Fruit fly (Drosophila melanogaster) whole organism, wandering third instar larva: ENCODE measurements around the gene tra.

Source experiments
- Abd-B ChIP-seq: fragments of >200 bp; optimal IDR thresholded peaks from 2 replicates; lab custom pipeline; 2017; ENCODE audit warnings: missing biosample characterization, missing genetic modification characterization
- CG32264 ChIP-seq: fragments of 200-800 bp; sonication (Bioruptor generic); optimal IDR thresholded peaks from 2 replicates; lab custom pipeline; 2016; ENCODE audit warnings: missing biosample characterization, missing genetic modification characterization
- CG9705 ChIP-seq: fragments of 200-800 bp; sonication (Bioruptor generic); optimal IDR thresholded peaks from 2 replicates; lab custom pipeline; 2018; ENCODE audit warnings: missing biosample characterization, mild to moderate bottlenecking, missing genetic modification characterization
- CrebA ChIP-seq: fragments of 200-800 bp; sonication (Bioruptor generic); optimal IDR thresholded peaks from 2 replicates; lab custom pipeline; 2016; ENCODE audit warnings: missing biosample characterization, mild to moderate bottlenecking, missing genetic modification characterization, borderline replicate concordance
- Dfd ChIP-seq: fragments of >200 bp; optimal IDR thresholded peaks from 2 replicates; lab custom pipeline; 2017; ENCODE audit warnings: missing biosample characterization, missing genetic modification characterization
- Dif ChIP-seq: fragments of 200-275, 200-300 bp; sonication (Bioruptor generic); optimal IDR thresholded peaks from 2 replicates; lab custom pipeline; 2018; ENCODE audit warnings: missing biosample characterization, missing genetic modification characterization; ENCODE audit not compliant: partially characterized antibody
- GATAd ChIP-seq: sonication (Bioruptor generic); optimal IDR thresholded peaks from 2 replicates; lab custom pipeline; 2016; ENCODE audit warnings: missing biosample characterization, missing genetic modification characterization
- HLH106 ChIP-seq: fragments of 200-800 bp; optimal IDR thresholded peaks from 3 replicates; lab custom pipeline; 2019; ENCODE audit warnings: missing biosample characterization, mild to moderate bottlenecking, missing genetic modification characterization, moderate library complexity
- Hnf4 ChIP-seq: fragments of 200-800 bp; sonication (Bioruptor generic); optimal IDR thresholded peaks from 2 replicates; lab custom pipeline; 2016; ENCODE audit warnings: missing biosample characterization, mild to moderate bottlenecking, missing genetic modification characterization
- Hr78 ChIP-seq: fragments of >200 bp; optimal IDR thresholded peaks from 2 replicates; lab custom pipeline; 2017; ENCODE audit warnings: missing biosample characterization, missing genetic modification characterization
- Hr83 ChIP-seq: fragments of 200-300 bp; sonication (Bioruptor generic); optimal IDR thresholded peaks from 2 replicates; lab custom pipeline; 2016; ENCODE audit warnings: missing biosample characterization, mild to moderate bottlenecking, missing genetic modification characterization, moderate library complexity; ENCODE audit not compliant: poor library complexity, severe bottlenecking
- Jra ChIP-seq: sonication (Bioruptor generic); optimal IDR thresholded peaks from 2 replicates; lab custom pipeline; 2016; ENCODE audit warnings: missing biosample characterization, missing genetic modification characterization
- Mio ChIP-seq: sonication (Bioruptor generic); optimal IDR thresholded peaks from 2 replicates; lab custom pipeline; 2016; ENCODE audit warnings: missing biosample characterization, missing genetic modification characterization
- Myc ChIP-seq: fragments of >200 bp; optimal IDR thresholded peaks from 2 replicates; lab custom pipeline; 2017
- N ChIP-seq: fragments of >200 bp; optimal IDR thresholded peaks from 2 replicates; lab custom pipeline; 2018; ENCODE audit warnings: missing biosample characterization, missing external identifiers, missing genetic modification characterization
- OdsH ChIP-seq: fragments of 200-800 bp; sonication (Bioruptor generic); optimal IDR thresholded peaks from 2 replicates; lab custom pipeline; 2016; ENCODE audit warnings: missing biosample characterization, mild to moderate bottlenecking, missing genetic modification characterization
- Rel ChIP-seq, 2 experiments: fragments of 200-800 bp; sonication (Bioruptor generic) in 1 of 2; optimal IDR thresholded peaks; 2 replicates in 1 of 2; 3 replicates in 1 of 2; lab custom pipeline; 2016 to 2019; ENCODE audit warnings: mild to moderate bottlenecking in 2 of 2, missing biosample characterization in 2 of 2, missing genetic modification characterization in 2 of 2, moderate library complexity in 1 of 2
- Sp1 ChIP-seq: fragments of 200-800 bp; sonication (Bioruptor generic); optimal IDR thresholded peaks from 3 replicates; lab custom pipeline; 2019; ENCODE audit warnings: missing biosample characterization, mild to moderate bottlenecking, missing genetic modification characterization, moderate library complexity
- Vsx2 ChIP-seq: fragments of 200-300, 225-300 bp; sonication (Bioruptor generic); optimal IDR thresholded peaks from 2 replicates; lab custom pipeline; 2018; ENCODE audit warnings: missing biosample characterization, missing genetic modification characterization; ENCODE audit not compliant: partially characterized antibody
- br ChIP-seq: fragments of 200-800 bp; sonication (Bioruptor generic); optimal IDR thresholded peaks from 2 replicates; lab custom pipeline; 2016; ENCODE audit warnings: missing biosample characterization, missing genetic modification characterization
- brk ChIP-seq: fragments of 200-800 bp; sonication (Bioruptor generic); optimal IDR thresholded peaks from 2 replicates; lab custom pipeline; 2016; ENCODE audit warnings: missing biosample characterization, mild to moderate bottlenecking, missing genetic modification characterization
- dl ChIP-seq, 2 experiments: fragments of 175-275, 200-275 bp in 1 of 2; fragments of 200-275 bp in 1 of 2; sonication (Bioruptor generic); optimal IDR thresholded peaks; lab custom pipeline; 2018; ENCODE audit warnings: mild to moderate bottlenecking in 2 of 2, missing biosample characterization in 2 of 2, missing genetic modification characterization in 2 of 2, moderate library complexity in 2 of 2; ENCODE audit not compliant: partially characterized antibody in 2 of 2, insufficient read depth in 1 of 2
- dmrt93B ChIP-seq: fragments of 200-800 bp; sonication (Bioruptor generic); optimal IDR thresholded peaks from 2 replicates; lab custom pipeline; 2018; ENCODE audit warnings: missing biosample characterization, mild to moderate bottlenecking, missing genetic modification characterization
- dsf ChIP-seq: sonication (Bioruptor generic); optimal IDR thresholded peaks from 2 replicates; lab custom pipeline; 2016; ENCODE audit warnings: missing biosample characterization, missing genetic modification characterization, borderline replicate concordance
- ey ChIP-seq: fragments of 200-800 bp; sonication (Bioruptor generic); optimal IDR thresholded peaks from 2 replicates; lab custom pipeline; 2016; ENCODE audit warnings: missing biosample characterization, missing genetic modification characterization
- foxo ChIP-seq, 2 experiments: fragments of 200-800 bp; sonication (Bioruptor generic); optimal IDR thresholded peaks; 2 replicates in 1 of 2; 3 replicates in 1 of 2; lab custom pipeline; 2016 to 2017; ENCODE audit warnings: missing biosample characterization in 2 of 2, missing genetic modification characterization in 2 of 2
- fru ChIP-seq: fragments of 200-800 bp; sonication (Bioruptor generic); optimal IDR thresholded peaks from 3 replicates; lab custom pipeline; 2016; ENCODE audit warnings: missing biosample characterization, mild to moderate bottlenecking, missing genetic modification characterization
- h ChIP-seq: fragments of 200-800 bp; sonication (Bioruptor generic); optimal IDR thresholded peaks from 3 replicates; lab custom pipeline; 2016; ENCODE audit warnings: missing biosample characterization, mild to moderate bottlenecking, missing genetic modification characterization
- jim ChIP-seq: fragments of 175-275, 200-325 bp; sonication (Bioruptor generic); optimal IDR thresholded peaks from 2 replicates; lab custom pipeline; 2016; ENCODE audit warnings: missing biosample characterization, mild to moderate bottlenecking, missing genetic modification characterization
- lola ChIP-seq: fragments of >200 bp; optimal IDR thresholded peaks from 2 replicates; lab custom pipeline; 2017; ENCODE audit warnings: missing biosample characterization, missing genetic modification characterization
- pan ChIP-seq: fragments of >200 bp; optimal IDR thresholded peaks from 2 replicates; lab custom pipeline; 2017
- psq ChIP-seq: fragments of 200-800 bp; sonication (Bioruptor generic); optimal IDR thresholded peaks from 3 replicates; lab custom pipeline; 2017; ENCODE audit warnings: missing biosample characterization, mild to moderate bottlenecking, missing genetic modification characterization, moderate library complexity
- rgr ChIP-seq: fragments of 200-800 bp; sonication (Bioruptor generic); optimal IDR thresholded peaks from 3 replicates; lab custom pipeline; 2016; ENCODE audit warnings: missing biosample characterization, mild to moderate bottlenecking, missing genetic modification characterization
- sage ChIP-seq: fragments of 200-800 bp; sonication (Bioruptor generic); optimal IDR thresholded peaks from 2 replicates; lab custom pipeline; 2016; ENCODE audit warnings: missing biosample characterization, mild to moderate bottlenecking, missing genetic modification characterization
- sv ChIP-seq: fragments of 200-800 bp; sonication (Bioruptor generic); optimal IDR thresholded peaks from 3 replicates; lab custom pipeline; 2016; ENCODE audit warnings: missing biosample characterization, missing genetic modification characterization
- tai ChIP-seq: sonication (Bioruptor generic); optimal IDR thresholded peaks from 2 replicates; lab custom pipeline; 2016; ENCODE audit warnings: missing biosample characterization, missing genetic modification characterization
- usp ChIP-seq: fragments of >200 bp; optimal IDR thresholded peaks from 2 replicates; lab custom pipeline; 2017; ENCODE audit warnings: missing biosample characterization, missing genetic modification characterization
- woc ChIP-seq: sonication (Bioruptor generic); optimal IDR thresholded peaks from 2 replicates; lab custom pipeline; 2016; ENCODE audit warnings: missing biosample characterization, mild to moderate bottlenecking, missing genetic modification characterization

Gene tra

dm6 chr3L:16615132-16615709, 24.4 kb upstream of the tra start, which contains the start of gene Mo25 (continued):
- TF ChIP-seq dmrt93B (GFP tag; lab: Kevin White, UChicago) (peak; percentile 8), Mio (GFP tag; lab: Kevin White, UChicago) (no peak), OdsH (peak; percentile 42), jim (no peak), Hr78 (GFP tag; lab: Kevin White, UChicago) (no peak), dsf (GFP tag; lab: Kevin White, UChicago) (peak; percentile 48), sage (GFP tag; lab: Kevin White, UChicago) (peak; percentile 83)

dm6 chr3L:16612972-16613371, 22.1 kb upstream of the tra start:
- TF ChIP-seq Rel (GFP tag; optimal IDR thresholded peaks at IDR 0.05; lab: Kevin White, UChicago) (peak; percentile 52), Rel (tag; optimal IDR thresholded peaks at IDR 0.05; lab: Kevin White, UChicago) (peak; percentile 76), Hr83 (peak; percentile 60), lola (GFP tag; lab: Kevin White, UChicago) (no peak), rgr (peak; percentile 37), Jra (GFP tag; lab: Kevin White, UChicago) (peak; percentile 74), HLH106 (tag; lab: Kevin White, UChicago) (peak; percentile 26), ey (GFP tag; lab: Kevin White, UChicago) (no peak), foxo (GFP tag; optimal IDR thresholded peaks at IDR 0.05; lab: Kevin White, UChicago) (peak in 1 of 2 experiments; percentile 47), Vsx2 (GFP tag; lab: Kevin White, UChicago) (no peak), br (GFP tag; lab: Kevin White, UChicago) (peak; percentile 15), dmrt93B (GFP tag; lab: Kevin White, UChicago) (no peak), sage (GFP tag; lab: Kevin White, UChicago) (peak; percentile 62), fru (peak; percentile 5), Hr78 (GFP tag; lab: Kevin White, UChicago) (no peak), h (GFP tag; lab: Kevin White, UChicago) (peak; percentile 48), psq (GFP tag; lab: Kevin White, UChicago) (peak; percentile 10)

- no peak for TF ChIP-seq N (GFP tag; lab: Kevin White, UChicago)
- peak; percentile 77 for TF ChIP-seq OdsH
- peak; percentile 92 for TF ChIP-seq Hnf4 (GFP tag; lab: Kevin White, UChicago)
- TF ChIP-seq CG32264 (GFP tag; lab: Kevin White, UChicago) = peak; percentile 62
- TF ChIP-seq woc = peak; percentile 79
- TF ChIP-seq lola (GFP tag; lab: Kevin White, UChicago) = no peak
- peak; percentile 89 for TF ChIP-seq Jra (GFP tag; lab: Kevin White, UChicago)
- peak; percentile 77 for TF ChIP-seq dsf (GFP tag; lab: Kevin White, UChicago)
- peak; percentile 75 for TF ChIP-seq CG9705
- no peak for TF ChIP-seq usp (GFP tag; lab: Kevin White, UChicago)
- peak; percentile 74 for TF ChIP-seq psq (GFP tag; lab: Kevin White, UChicago)
- TF ChIP-seq pan (lab: Kevin White, UChicago) = no peak
- no peak for TF ChIP-seq jim
- TF ChIP-seq brk (GFP tag; lab: Kevin White, UChicago) = peak; percentile 90
- TF ChIP-seq tai (GFP tag; lab: Kevin White, UChicago) = no peak
- TF ChIP-seq rgr = peak; percentile 87
- TF ChIP-seq Hr83 = peak; percentile 21
- no peak for TF ChIP-seq Hr78 (GFP tag; lab: Kevin White, UChicago)
- TF ChIP-seq sage (GFP tag; lab: Kevin White, UChicago) = peak; percentile 62
- no peak for TF ChIP-seq Dfd (GFP tag; lab: Kevin White, UChicago)
- TF ChIP-seq dmrt93B (GFP tag; lab: Kevin White, UChicago) = peak; percentile 54
- peak; percentile 13 for TF ChIP-seq Myc (lab: Kevin White, UChicago)
- peak; percentile 51 to 88 for TF ChIP-seq foxo (GFP tag; optimal IDR thresholded peaks at IDR 0.05; lab: Kevin White, UChicago)
- no peak for TF ChIP-seq Vsx2 (GFP tag; lab: Kevin White, UChicago)
- TF ChIP-seq Rel (GFP tag; optimal IDR thresholded peaks at IDR 0.05; lab: Kevin White, UChicago) = no peak
- peak; percentile 61 for TF ChIP-seq Rel (tag; optimal IDR thresholded peaks at IDR 0.05; lab: Kevin White, UChicago)
- TF ChIP-seq Sp1 (GFP tag; lab: Kevin White, UChicago) = peak; percentile 83
- peak; percentile 85 for TF ChIP-seq ey (GFP tag; lab: Kevin White, UChicago)
- peak; percentile 90 for TF ChIP-seq h (GFP tag; lab: Kevin White, UChicago)
- peak; percentile 80 for TF ChIP-seq br (GFP tag; lab: Kevin White, UChicago)
- TF ChIP-seq GATAd (GFP tag; lab: Kevin White, UChicago) = peak; percentile 77
- no peak for TF ChIP-seq Dif (GFP tag; lab: Kevin White, UChicago)
- peak; percentile 85 for TF ChIP-seq HLH106 (tag; lab: Kevin White, UChicago)
- peak; percentile 84 for TF ChIP-seq fru
- peak; percentile 6 for TF ChIP-seq Mio (GFP tag; lab: Kevin White, UChicago)
- peak; percentile 82 for TF ChIP-seq sv (GFP tag; lab: Kevin White, UChicago)
- no peak for TF ChIP-seq CrebA (GFP tag; lab: Kevin White, UChicago)
- TF ChIP-seq dl (GFP tag; optimal IDR thresholded peaks at IDR 0.05; lab: Kevin White, UChicago; ENCODE audit: insufficient read depth in 1 of 2, partially characterized antibody in 2 of 2) = no peak
- TF ChIP-seq Abd-B = no peak
Observed at dm6 chr3L:16612152-16612551, 21.3 kb upstream of the tra start, which contains the start of gene CG4101. CG4101 (plus strand) TSS chr3L:16612486.
